In the genomic region with DNA sequence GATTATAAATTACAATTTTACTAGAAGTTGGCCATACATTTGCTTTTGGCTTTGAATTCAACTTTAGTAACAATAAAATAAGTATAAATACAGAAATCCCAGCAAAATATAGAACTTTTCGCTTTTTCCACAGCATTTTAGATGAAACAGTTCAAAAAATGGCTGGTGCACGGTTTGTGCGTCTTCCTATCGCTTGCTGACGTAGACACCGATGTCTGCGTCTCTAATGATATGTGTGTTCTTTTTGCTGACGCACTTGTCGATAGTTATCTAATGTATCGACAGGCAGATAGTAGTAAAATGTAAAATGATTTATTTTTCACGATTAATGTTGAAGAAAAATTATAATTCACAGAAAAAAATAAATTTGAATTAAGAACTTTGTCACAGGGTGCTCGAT, we compare ENCODE assay signal across 1 worm cellular context.
TF ChIP-seq lines count a peak whose summit lies in the region.

A gene (minus strand): TSS at position 203 of the 400 bp plus-strand sequence.

TF ChIP-seq in whole organism, L4 larva, 104 proteins besides CTCF, POLR2A, EP300 and RAD21 (continued from another document):
- TF ChIP-seq nhr-25 (tag; optimal IDR thresholded peaks at IDR 0.05; lab: Kevin White, UChicago; ENCODE audit: borderline replicate concordance, insufficient read depth) (peak; percentile 31), F49E8.2 (tag; optimal IDR thresholded peaks at IDR 0.05; lab: Kevin White, UChicago; ENCODE audit: borderline replicate concordance) (no peak), egl-27 (tag; optimal IDR thresholded peaks at IDR 0.05; lab: Kevin White, UChicago) (no peak), tag-97 (GFP tag; IDR thresholded peaks at IDR 0.05; lab: Robert Waterston, UW) (no peak), nhr-76 (tag; optimal IDR thresholded peaks at IDR 0.05; lab: Kevin White, UChicago) (no peak), ZK546.5 (tag; optimal IDR thresholded peaks at IDR 0.05; lab: Kevin White, UChicago) (no peak), fos-1 (tag; optimal IDR thresholded peaks at IDR 0.05; lab: Kevin White, UChicago) (no peak), Y5F2A.4 (GFP tag; optimal IDR thresholded peaks at IDR 0.05; lab: Kevin White, UChicago) (no peak), cey-2 (tag; optimal IDR thresholded peaks at IDR 0.05; lab: Kevin White, UChicago; ENCODE audit: borderline replicate concordance, insufficient read depth) (no peak), jun-1 (tag; optimal IDR thresholded peaks at IDR 0.05; lab: Kevin White, UChicago) (peak; percentile 63), zag-1 (tag; optimal IDR thresholded peaks at IDR 0.05; lab: Kevin White, UChicago) (no peak), daf-19 (GFP tag; conservative IDR thresholded peaks at IDR 0.05; lab: Robert Waterston, UW) (no peak), set-16 (GFP tag; IDR thresholded peaks at IDR 0.05; lab: Robert Waterston, UW) (no peak), F10B5.3 (tag; optimal IDR thresholded peaks at IDR 0.05; lab: Kevin White, UChicago) (peak; percentile 86), Y105C5A.15 (GFP tag; IDR thresholded peaks at IDR 0.05; lab: Robert Waterston, UW) (no peak), arid-1 (GFP tag; conservative IDR thresholded peaks at IDR 0.05; lab: Robert Waterston, UW) (peak; percentile 73), hmg-1.1 (GFP tag; IDR thresholded peaks at IDR 0.05; lab: Robert Waterston, UW) (peak; percentile 89), rbr-2 (tag; optimal IDR thresholded peaks at IDR 0.05; lab: Kevin White, UChicago) (peak; percentile 89), unc-130 (GFP tag; optimal IDR thresholded peaks at IDR 0.05; lab: Kevin White, UChicago) (no peak), nhr-28 (tag; optimal IDR thresholded peaks at IDR 0.05; lab: Kevin White, UChicago) (peak; percentile 71), mes-2 (tag; optimal IDR thresholded peaks at IDR 0.05; lab: Kevin White, UChicago; ENCODE audit: poor library complexity, severe bottlenecking) (peak; percentile 90), T26A8.4 (GFP tag; IDR thresholded peaks at IDR 0.05; lab: Robert Waterston, UW) (peak; percentile 93), dmd-6 (GFP tag; IDR thresholded peaks at IDR 0.05; lab: Robert Waterston, UW) (peak; percentile 87), ces-1 (GFP tag; optimal IDR thresholded peaks at IDR 0.05; lab: Kevin White, UChicago) (peak; percentile 9), lin-1 (GFP tag; IDR thresholded peaks at IDR 0.05; lab: Robert Waterston, UW) (no peak), F37D6.2 (tag; optimal IDR thresholded peaks at IDR 0.05; lab: Kevin White, UChicago) (peak; percentile 68), mxl-3 (GFP tag; optimal IDR thresholded peaks at IDR 0.05; lab: Kevin White, UChicago) (peak; percentile 45), lin-38 (GFP tag; IDR thresholded peaks at IDR 0.05; lab: Robert Waterston, UW) (peak; percentile 75), zip-11 (GFP tag; IDR thresholded peaks at IDR 0.05; lab: Robert Waterston, UW) (no peak), F26F4.8 (GFP tag; conservative IDR thresholded peaks at IDR 0.05; lab: Robert Waterston, UW) (no peak), aha-1 (tag; lab: Kevin White, UChicago) (peak; percentile 98), lim-7 (GFP tag; IDR thresholded peaks at IDR 0.05; lab: Robert Waterston, UW) (no peak), mdt-29 (GFP tag; IDR thresholded peaks at IDR 0.05; lab: Robert Waterston, UW) (peak; percentile 68; the same call in 1 of the 2 replicates), skn-1 (tag; optimal IDR thresholded peaks at IDR 0.05; lab: Kevin White, UChicago) (no peak), lin-15B (tag; optimal IDR thresholded peaks at IDR 0.05; lab: Kevin White, UChicago) (no peak), fkh-10 (GFP tag; optimal IDR thresholded peaks at IDR 0.05; lab: Kevin White, UChicago) (peak; percentile 59), nhr-48 (tag; optimal IDR thresholded peaks at IDR 0.05; lab: Kevin White, UChicago) (peak; percentile 78), Y75B8A.6 (GFP tag; IDR thresholded peaks at IDR 0.05; lab: Robert Waterston, UW) (no peak), unc-62 (GFP tag; optimal IDR thresholded peaks at IDR 0.05 in 1 of 2; lab: Kevin White, UChicago) (peak in 1 of 2 experiments; percentile 98), unc-62 (tag; optimal IDR thresholded peaks at IDR 0.05; lab: Kevin White, UChicago) (no peak), php-3 (GFP tag; IDR thresholded peaks at IDR 0.05; lab: Robert Waterston, UW) (peak; percentile 81), daf-16 (GFP tag; optimal IDR thresholded peaks at IDR 0.05; lab: Kevin White, UChicago) (peak; percentile 18 to 70), daf-16 (tag; optimal IDR thresholded peaks at IDR 0.05; lab: Kevin White, UChicago) (peak; percentile 61), zip-2 (tag; optimal IDR thresholded peaks at IDR 0.05; lab: Kevin White, UChicago) (peak; percentile 8), hif-1 (tag; optimal IDR thresholded peaks at IDR 0.05; lab: Kevin White, UChicago) (peak in 1 of 2 experiments; percentile 52), lin-13 (GFP tag; optimal IDR thresholded peaks at IDR 0.05; lab: Kevin White, UChicago) (peak; percentile 58), vab-7 (GFP tag; IDR thresholded peaks at IDR 0.05; lab: Robert Waterston, UW) (no peak), dpl-1 (GFP tag; optimal IDR thresholded peaks at IDR 0.05; lab: Kevin White, UChicago) (peak; percentile 76), spr-3 (GFP tag; optimal IDR thresholded peaks at IDR 0.05; lab: Kevin White, UChicago) (peak; percentile 56)
